Worm (Caenorhabditis elegans) whole organism, midembryonic: ENCODE data around the gene Y37D8A.2.

ENCODE experiments used
- T22C8.4 ChIP-seq: fragments of 200-800 bp; sonication (Bioruptor generic); IDR thresholded peaks from 2 replicates; pipeline ENCODE4 v1.3.6; 2022; ENCODE audit warnings: missing genetic modification characterization, missing compliant biosample characterization
- cog-1 ChIP-seq: sonication (generic microtip); optimal IDR thresholded peaks from 2 replicates; lab custom pipeline; 2016; ENCODE audit warnings: missing genetic modification characterization, missing compliant biosample characterization
- flt-1 ChIP-seq: fragments of 200-800 bp; sonication (Bioruptor generic); IDR thresholded peaks from 2 replicates; pipeline ENCODE4 v1.3.6; 2022; ENCODE audit warnings: missing genetic modification characterization, missing compliant biosample characterization
- klf-2 ChIP-seq: fragments of 200-800 bp; sonication (Bioruptor generic); conservative IDR thresholded peaks from 2 replicates; pipeline ENCODE4 v1.3.6; 2022; ENCODE audit warnings: missing genetic modification reagents, missing genetic modification characterization, missing compliant biosample characterization
- med-1 ChIP-seq: sonication (generic microtip); optimal IDR thresholded peaks from 2 replicates; lab custom pipeline; 2017; ENCODE audit warnings: missing genetic modification characterization, mild to moderate bottlenecking, missing compliant biosample characterization, antibody characterized with exemption, missing genetic modification reagents; ENCODE audit not compliant: insufficient read depth
- ref-1 ChIP-seq: fragments of 200-800 bp; sonication (Bioruptor generic); conservative IDR thresholded peaks from 2 replicates; pipeline ENCODE4 v1.3.6; 2022; ENCODE audit warnings: missing genetic modification reagents, missing genetic modification characterization, missing compliant biosample characterization
- tab-1 ChIP-seq: fragments of 200-800 bp; sonication (Bioruptor generic); IDR thresholded peaks from 2 replicates; pipeline ENCODE4 v1.3.6; 2022; ENCODE audit warnings: missing genetic modification characterization, missing compliant biosample characterization
- ztf-23 ChIP-seq: fragments of 200-800 bp; sonication (Bioruptor generic); IDR thresholded peaks from 2 replicates; pipeline ENCODE4 v1.3.6; 2022; ENCODE audit warnings: missing genetic modification reagents, missing genetic modification characterization, missing compliant biosample characterization
- ztf-29 ChIP-seq: fragments of 200-800 bp; sonication (Bioruptor generic); IDR thresholded peaks from 2 replicates; pipeline ENCODE4 v1.3.6; 2022; ENCODE audit warnings: missing genetic modification reagents, missing genetic modification characterization, missing compliant biosample characterization

The Y37D8A.2 gene

ce11 chrIII:12800529-12800928 is 19.5 kb upstream of the Y37D8A.2 start:
- TF ChIP-seq cog-1 (tag; lab: Kevin White, UChicago) (no peak), klf-2 (GFP tag; lab: Robert Waterston, UW) (no peak), ref-1 (GFP tag; lab: Robert Waterston, UW) (no peak), med-1 (GFP tag; lab: Kevin White, UChicago) (no peak), flt-1 (GFP tag; lab: Robert Waterston, UW) (no peak), ztf-29 (GFP tag; lab: Robert Waterston, UW) (no peak), ztf-23 (GFP tag; lab: Robert Waterston, UW) (no peak), T22C8.4 (GFP tag; lab: Robert Waterston, UW) (no peak), tab-1 (no peak)

ce11 chrIII:12806712-12807111 is 13.3 kb upstream of the Y37D8A.2 start, which contains the start of gene BE10.5:
Gene BE10.5, minus strand, starts transcription at chrIII:12806812.
- no peak for TF ChIP-seq T22C8.4 (GFP tag; lab: Robert Waterston, UW)
- no peak for TF ChIP-seq tab-1
- no peak for TF ChIP-seq klf-2 (GFP tag; lab: Robert Waterston, UW)
- TF ChIP-seq cog-1 (tag; lab: Kevin White, UChicago): no peak
- no peak for TF ChIP-seq ztf-29 (GFP tag; lab: Robert Waterston, UW)
- TF ChIP-seq med-1 (GFP tag; lab: Kevin White, UChicago): no peak
- no peak for TF ChIP-seq ref-1 (GFP tag; lab: Robert Waterston, UW)
- no peak for TF ChIP-seq flt-1 (GFP tag; lab: Robert Waterston, UW)
- no peak for TF ChIP-seq ztf-23 (GFP tag; lab: Robert Waterston, UW)

DNA sequence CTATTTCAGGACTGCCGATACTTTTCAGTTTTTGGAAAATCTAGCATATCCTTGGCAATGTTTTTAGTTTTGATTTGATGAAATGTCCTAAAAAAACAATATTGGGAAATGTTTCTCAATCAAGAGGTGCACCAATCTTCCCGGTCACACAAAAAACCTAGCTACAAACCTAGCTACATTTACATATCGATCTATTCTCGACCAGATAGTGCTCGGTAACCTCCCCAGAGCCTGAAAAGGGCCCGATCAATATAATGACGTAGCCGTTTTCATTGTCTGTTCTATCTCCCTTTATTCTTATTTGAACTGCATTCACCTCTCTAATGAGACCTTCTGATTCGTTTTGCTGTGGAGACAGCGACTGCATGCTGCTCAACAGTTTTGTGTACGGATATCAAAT is 12.3 kb upstream of the Y37D8A.2 start, which contains the start of gene BE10.3:
Gene BE10.3, plus strand, starts transcription at position 301 of the 400 bp plus-strand sequence.
- no peak for TF ChIP-seq tab-1
- no peak for TF ChIP-seq T22C8.4 (GFP tag; lab: Robert Waterston, UW)
- no peak for TF ChIP-seq ztf-29 (GFP tag; lab: Robert Waterston, UW)
- no peak for TF ChIP-seq klf-2 (GFP tag; lab: Robert Waterston, UW)

DNA sequence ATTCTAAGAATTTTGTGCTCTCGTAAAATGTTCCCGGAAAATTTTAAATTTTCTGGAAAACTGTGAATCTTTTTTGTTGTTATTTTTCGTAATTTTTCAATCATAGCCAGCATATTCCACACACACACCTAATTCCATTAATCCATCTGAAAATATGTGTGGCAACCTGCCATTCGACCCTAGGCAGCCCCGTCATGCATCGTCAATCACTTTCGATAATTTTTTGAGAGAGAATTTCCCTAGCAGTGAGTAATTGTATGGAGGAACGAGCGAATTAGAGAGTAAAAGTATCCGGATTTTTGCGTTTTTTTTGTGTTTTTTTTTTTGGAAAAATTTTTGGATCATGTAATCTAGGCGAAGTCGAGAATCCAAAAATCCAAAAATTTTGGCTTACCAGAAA is 6.8 kb upstream of the Y37D8A.2 start, which contains the start of gene BE10.4:
Gene BE10.4, plus strand, starts transcription at position 301 of the 400 bp plus-strand sequence.
- no peak for TF ChIP-seq T22C8.4 (GFP tag; lab: Robert Waterston, UW)

DNA sequence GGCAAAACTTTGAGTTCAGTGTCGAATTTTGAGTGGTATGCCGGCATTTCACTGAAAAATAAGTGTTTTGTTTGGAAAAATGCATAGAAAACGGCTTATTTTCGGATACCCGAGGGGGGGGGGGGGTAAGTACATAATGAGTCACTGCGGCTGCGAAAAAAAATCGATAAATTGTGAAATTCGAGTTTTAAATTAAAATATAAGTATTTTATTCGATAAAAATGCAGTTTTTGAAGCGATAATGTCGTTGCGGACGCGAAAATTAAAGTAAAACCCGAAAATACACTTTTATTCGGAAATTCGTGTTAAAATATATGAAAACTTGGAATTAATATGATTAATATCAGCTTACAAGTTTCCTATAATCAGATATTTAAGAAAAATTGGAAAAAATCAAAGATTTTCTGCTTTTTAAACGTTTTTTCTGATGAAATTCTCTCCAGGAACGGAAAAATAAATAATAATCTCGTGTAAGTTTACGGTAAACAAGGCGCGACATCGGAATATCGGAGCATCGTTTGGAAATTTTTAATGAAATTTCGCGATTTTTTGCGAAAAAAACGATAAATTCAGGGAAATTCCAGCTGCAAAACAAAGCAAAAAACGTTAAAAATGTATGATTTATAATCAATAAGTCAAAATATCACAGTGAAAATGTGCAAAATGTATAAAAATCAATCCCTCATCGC is 1.8 kb upstream of the Y37D8A.2 start, which contains the start of gene arx-5:
Gene arx-5, minus strand, starts transcription at position 51 of the 689 bp plus-strand sequence.
- no peak for TF ChIP-seq klf-2 (GFP tag; lab: Robert Waterston, UW)
- TF ChIP-seq T22C8.4 (GFP tag; lab: Robert Waterston, UW): peak; percentile 40; the same call in 1 of the 2 replicates

- TF ChIP-seq tab-1 (no peak), med-1 (GFP tag; lab: Kevin White, UChicago) (no peak), flt-1 (GFP tag; lab: Robert Waterston, UW) (no peak), ztf-29 (GFP tag; lab: Robert Waterston, UW) (no peak), ztf-23 (GFP tag; lab: Robert Waterston, UW) (no peak), cog-1 (tag; lab: Kevin White, UChicago) (no peak), ref-1 (GFP tag; lab: Robert Waterston, UW) (no peak), T22C8.4 (GFP tag; lab: Robert Waterston, UW) (no peak), klf-2 (GFP tag; lab: Robert Waterston, UW) (no peak)
Observed at ce11 chrIII:12819148-12819547, 845 bp upstream of the Y37D8A.2 start.

- no peak for TF ChIP-seq tab-1
Observed at ce11 chrIII:12821331-12821730, 1.3 kb downstream of the Y37D8A.2 start.

DNA sequence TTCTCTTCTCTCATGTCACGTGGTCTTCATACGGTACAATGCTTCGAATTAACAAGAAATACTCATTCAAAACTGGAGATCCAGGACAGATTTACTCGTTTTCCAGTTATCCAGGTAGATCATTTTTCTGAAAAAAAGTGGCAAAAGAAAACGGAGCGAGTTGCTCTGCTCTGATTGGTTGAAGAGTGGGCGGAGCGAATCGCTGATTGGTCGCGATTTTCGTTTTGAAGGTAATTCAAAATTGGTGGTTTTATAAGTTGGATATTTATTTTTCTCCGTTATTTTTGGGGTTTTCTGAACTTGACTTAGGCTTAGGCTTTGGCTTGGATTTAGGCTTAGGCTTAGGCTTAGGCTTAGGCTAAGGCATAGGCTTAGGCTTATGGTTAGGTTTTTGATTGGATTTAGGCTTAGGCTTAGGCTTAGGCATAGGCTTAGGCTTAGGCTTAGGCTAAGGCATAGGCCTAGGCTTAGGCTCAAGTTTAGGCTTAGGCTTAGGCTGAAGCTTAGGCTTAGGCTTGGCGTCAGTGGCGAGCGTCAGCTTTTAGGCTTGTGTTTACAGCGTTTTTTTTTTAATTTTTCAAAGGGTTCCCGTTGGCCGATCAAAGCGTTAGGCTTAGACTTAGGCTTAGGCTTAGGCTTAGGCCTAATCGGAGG is 2.7 kb downstream of the Y37D8A.2 start:
- peak; percentile 32; the same call in 1 of the 2 replicates for TF ChIP-seq ztf-29 (GFP tag; lab: Robert Waterston, UW)
- TF ChIP-seq tab-1: no peak; the same call in 1 of the 2 replicates
- TF ChIP-seq ztf-23 (GFP tag; lab: Robert Waterston, UW): no peak
- no peak for TF ChIP-seq T22C8.4 (GFP tag; lab: Robert Waterston, UW)

DNA sequence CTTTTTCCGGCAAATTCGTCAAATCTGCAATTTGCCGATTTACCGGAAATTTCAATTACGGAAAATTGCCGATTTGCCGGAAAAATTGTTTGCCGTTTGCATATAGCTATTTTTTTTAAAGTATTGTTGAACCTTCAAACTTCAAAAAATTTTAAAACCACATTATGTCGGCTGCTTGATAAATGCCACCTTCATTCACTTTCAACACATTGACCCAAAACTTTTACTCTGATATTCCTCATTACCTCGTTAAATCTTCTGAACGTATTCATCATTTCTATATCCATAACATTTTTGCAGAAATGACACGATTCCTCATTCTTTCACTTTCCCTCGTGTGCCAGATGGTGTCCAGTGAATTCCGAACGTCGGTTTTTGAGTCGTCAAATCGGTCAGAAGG is 9.1 kb downstream of the Y37D8A.2 start, which contains the start of gene Y37D8A.3:
Gene Y37D8A.3, plus strand, starts transcription at position 301 of the 400 bp plus-strand sequence.
- TF ChIP-seq cog-1 (tag; lab: Kevin White, UChicago): no peak
- no peak for TF ChIP-seq med-1 (GFP tag; lab: Kevin White, UChicago)
- TF ChIP-seq ref-1 (GFP tag; lab: Robert Waterston, UW): no peak
- no peak for TF ChIP-seq flt-1 (GFP tag; lab: Robert Waterston, UW)
- TF ChIP-seq klf-2 (GFP tag; lab: Robert Waterston, UW): no peak
- TF ChIP-seq ztf-29 (GFP tag; lab: Robert Waterston, UW): no peak
- no peak for TF ChIP-seq T22C8.4 (GFP tag; lab: Robert Waterston, UW)
- no peak for TF ChIP-seq tab-1
- TF ChIP-seq ztf-23 (GFP tag; lab: Robert Waterston, UW): no peak

DNA sequence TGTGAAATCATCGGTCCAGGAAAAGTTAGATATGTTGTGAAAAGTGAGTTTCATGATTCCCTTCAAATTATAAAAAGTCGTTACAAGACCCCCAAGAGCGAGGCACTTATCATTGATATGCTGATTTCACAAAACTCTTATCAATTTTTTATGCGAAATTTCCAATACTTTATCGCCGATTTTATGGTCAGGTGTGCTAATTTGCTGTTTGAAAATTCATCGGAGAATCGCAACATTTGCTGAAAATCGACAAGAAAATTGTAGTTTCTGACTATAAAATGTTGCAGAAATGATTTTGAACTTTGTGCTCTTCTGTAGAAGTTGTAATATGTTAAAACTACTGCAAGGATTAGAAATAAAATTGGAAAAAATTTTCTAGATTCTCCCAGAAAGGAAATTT is 11.7 kb downstream of the Y37D8A.2 start:
- no peak for TF ChIP-seq ztf-23 (GFP tag; lab: Robert Waterston, UW)
- TF ChIP-seq klf-2 (GFP tag; lab: Robert Waterston, UW): no peak
- TF ChIP-seq ztf-29 (GFP tag; lab: Robert Waterston, UW): no peak
- TF ChIP-seq T22C8.4 (GFP tag; lab: Robert Waterston, UW): no peak
- TF ChIP-seq ref-1 (GFP tag; lab: Robert Waterston, UW): no peak
- TF ChIP-seq tab-1: no peak
- no peak for TF ChIP-seq med-1 (GFP tag; lab: Kevin White, UChicago)
- no peak for TF ChIP-seq cog-1 (tag; lab: Kevin White, UChicago)
